Worm (Caenorhabditis elegans) whole organism, L4/young adult: ENCODE measurements around the gene gei-8.

ENCODE experiments used
- W03F9.2 ChIP-seq: fragments of 150-350 bp; optimal IDR thresholded peaks from 2 replicates; lab custom pipeline; 2014; ENCODE audit warnings: missing biosample characterization, missing genetic modification characterization
- dao-5 ChIP-seq: sonication (generic microtip); optimal IDR thresholded peaks from 2 replicates; lab custom pipeline; 2016; ENCODE audit warnings: missing genotype, missing genetic modification characterization, moderate library complexity, missing compliant biosample characterization
- him-1 ChIP-seq: sonication (generic microtip); optimal IDR thresholded peaks from 2 replicates; lab custom pipeline; 2016; ENCODE audit warnings: missing genotype, missing genetic modification reagents, missing genetic modification characterization, missing compliant biosample characterization

DNA sequence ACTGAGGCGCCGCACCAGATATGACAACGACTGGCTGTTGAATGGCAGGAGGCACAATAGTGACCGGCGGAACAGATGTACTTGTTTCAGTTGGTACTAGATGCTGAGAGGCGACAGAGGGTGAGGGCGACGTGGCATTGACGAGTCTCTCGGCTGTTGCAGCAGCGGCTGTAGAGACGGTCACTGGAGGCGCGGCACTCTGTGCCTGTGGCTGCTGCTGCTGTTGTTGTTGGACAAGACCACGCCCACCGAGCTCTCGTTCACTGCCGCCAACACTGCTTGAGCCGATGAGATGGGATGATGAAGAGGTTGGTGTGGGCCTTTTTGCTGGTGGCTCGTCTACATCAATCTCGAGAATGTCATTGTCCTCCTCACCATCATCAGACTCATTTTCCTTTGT lies 3.9 kb downstream of the gei-8 start:
- TF ChIP-seq him-1 (no peak), dao-5 (tag; lab: Kevin White, UChicago) (no peak), W03F9.2 (tag; lab: Kevin White, UChicago) (no peak)
